Worm (Caenorhabditis elegans): Measurements from ENCODE around the gene nlp-47.

DNA sequence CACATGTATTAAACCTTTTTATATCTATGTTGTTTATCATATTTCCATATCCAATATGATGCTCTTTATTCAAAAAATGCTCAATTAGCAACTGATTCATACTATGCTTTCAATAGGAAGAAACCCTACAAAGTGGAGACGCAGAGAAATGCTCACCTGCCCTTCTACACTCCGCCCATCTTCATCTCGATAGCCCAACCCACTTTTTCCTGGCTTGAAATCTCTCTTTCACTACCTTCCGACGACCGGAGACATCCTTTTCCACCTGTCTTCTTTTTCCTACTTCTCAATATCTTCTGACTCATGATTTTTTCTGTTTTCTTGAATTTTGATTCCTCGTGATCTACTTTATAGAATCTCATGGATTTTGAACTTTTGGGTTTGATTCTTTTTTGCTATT lies 1.7 kb upstream of the nlp-47 start:
- TF ChIP-seq fkh-10 (GFP tag; optimal IDR thresholded peaks at IDR 0.05) (no peak), elt-2 (tag; optimal IDR thresholded peaks at IDR 0.05) (no peak), ceh-22 (tag; optimal IDR thresholded peaks at IDR 0.05) (no peak), nhr-11 (tag; optimal IDR thresholded peaks at IDR 0.05) (no peak), ref-2 (tag; optimal IDR thresholded peaks at IDR 0.05) (no peak), tbx-2 (tag; optimal IDR thresholded peaks at IDR 0.05) (no peak), pha-4 (tag; optimal IDR thresholded peaks at IDR 0.05) (no peak), F13H6.1 (tag; optimal IDR thresholded peaks at IDR 0.05) (no peak), unc-3 (GFP tag; conservative IDR thresholded peaks at IDR 0.05) (no peak), unc-3 (tag; optimal IDR thresholded peaks at IDR 0.05) (no peak), ama-1 (optimal IDR thresholded peaks at IDR 0.05) (no peak), hlh-30 (tag; optimal IDR thresholded peaks at IDR 0.05; ENCODE audit: insufficient read depth) (no peak), ceh-9 (tag; optimal IDR thresholded peaks at IDR 0.05) (no peak), nhr-232 (tag; optimal IDR thresholded peaks at IDR 0.05) (no peak)
